Worm (Caenorhabditis elegans): ENCODE data around the gene dhs-5.
A peak's percentile ranks its signal among the peaks of the same experiment; 100 is the strongest.

The dhs-5 gene

ce11 chrII:5418317-5418716 is 35.3 kb upstream of the dhs-5 start:
- TF ChIP-seq tbx-11 (GFP tag; IDR thresholded peaks at IDR 0.05) = no peak
- peak; percentile 3; the same call in 1 of the 2 replicates for TF ChIP-seq flt-1 (GFP tag; IDR thresholded peaks at IDR 0.05)
- no peak for TF ChIP-seq ets-7 (tag; optimal IDR thresholded peaks at IDR 0.05)
- TF ChIP-seq sea-1 (GFP tag; conservative IDR thresholded peaks at IDR 0.05) = 0 out of 2 replicates have a peak, but pooled peaks have one; percentile 10

ce11 chrII:5418929-5419328 is 34.7 kb upstream of the dhs-5 start, which contains the start of gene EEED8.15:
TSS of gene EEED8.15 (plus strand) at chrII:5419229.
- no peak for TF ChIP-seq ceh-13 (GFP tag; optimal IDR thresholded peaks at IDR 0.05)
- TF ChIP-seq scrt-1 (GFP tag; IDR thresholded peaks at IDR 0.05) = no peak
- TF ChIP-seq ama-1 (optimal IDR thresholded peaks at IDR 0.05) = no peak
- TF ChIP-seq ceh-36 (tag; optimal IDR thresholded peaks at IDR 0.05) = no peak
- no peak for TF ChIP-seq tbx-11 (GFP tag; IDR thresholded peaks at IDR 0.05)
- no peak for TF ChIP-seq hmg-4 (GFP tag; optimal IDR thresholded peaks at IDR 0.05)
- no peak for TF ChIP-seq pes-1 (GFP tag; IDR thresholded peaks at IDR 0.05)
- TF ChIP-seq hnd-1 (tag; optimal IDR thresholded peaks at IDR 0.05) = no peak
- no peak for TF ChIP-seq hmbx-1 (tag; optimal IDR thresholded peaks at IDR 0.05)
- TF ChIP-seq flt-1 (GFP tag; IDR thresholded peaks at IDR 0.05) = no peak
- TF ChIP-seq sea-1 (GFP tag; conservative IDR thresholded peaks at IDR 0.05) = no peak
- TF ChIP-seq F13C5.2 (tag; optimal IDR thresholded peaks at IDR 0.05) = no peak
- TF ChIP-seq tra-4 (tag; optimal IDR thresholded peaks at IDR 0.05) = no peak
- TF ChIP-seq tbx-37 (GFP tag; conservative IDR thresholded peaks at IDR 0.05) = no peak
- no peak for TF ChIP-seq ets-7 (tag; optimal IDR thresholded peaks at IDR 0.05)
- no peak for TF ChIP-seq aly-1 (tag; optimal IDR thresholded peaks at IDR 0.05)

- TF ChIP-seq ets-7 (tag; optimal IDR thresholded peaks at IDR 0.05) (no peak), B0310.2 (tag; optimal IDR thresholded peaks at IDR 0.05) (no peak), flt-1 (GFP tag; IDR thresholded peaks at IDR 0.05) (no peak), pes-1 (GFP tag; IDR thresholded peaks at IDR 0.05) (no peak), tbx-37 (GFP tag; conservative IDR thresholded peaks at IDR 0.05) (no peak), ama-1 (optimal IDR thresholded peaks at IDR 0.05) (peak; percentile 92), F13C5.2 (tag; optimal IDR thresholded peaks at IDR 0.05) (no peak), hmbx-1 (tag; optimal IDR thresholded peaks at IDR 0.05) (no peak), scrt-1 (GFP tag; IDR thresholded peaks at IDR 0.05) (no peak), hnd-1 (tag; optimal IDR thresholded peaks at IDR 0.05) (no peak), aly-1 (tag; optimal IDR thresholded peaks at IDR 0.05) (peak; percentile 19), hmg-4 (GFP tag; optimal IDR thresholded peaks at IDR 0.05) (no peak), ceh-36 (tag; optimal IDR thresholded peaks at IDR 0.05) (no peak), sea-1 (GFP tag; conservative IDR thresholded peaks at IDR 0.05) (no peak)
Measured at ce11 chrII:5420947-5421614, 32.6 kb upstream of the dhs-5 start, which contains the start of gene tofu-6. TSS of gene tofu-6 (plus strand) at chrII:5421248.

ce11 chrII:5423832-5424231 is 29.8 kb upstream of the dhs-5 start, which contains the start of gene F07F6.7:
TSS of gene F07F6.7 (minus strand) at chrII:5423858.
- TF ChIP-seq ama-1 (optimal IDR thresholded peaks at IDR 0.05) = no peak
- no peak for TF ChIP-seq ceh-36 (tag; optimal IDR thresholded peaks at IDR 0.05)
- no peak for TF ChIP-seq sea-1 (GFP tag; conservative IDR thresholded peaks at IDR 0.05)

ce11 chrII:5425633-5426032 is 28.0 kb upstream of the dhs-5 start, which contains the start of gene F07F6.8:
TSS of gene F07F6.8 (minus strand) at chrII:5425733.
- TF ChIP-seq pes-1 (GFP tag; IDR thresholded peaks at IDR 0.05) (no peak), ceh-13 (GFP tag; optimal IDR thresholded peaks at IDR 0.05) (no peak), hmbx-1 (tag; optimal IDR thresholded peaks at IDR 0.05) (no peak), tbx-11 (GFP tag; IDR thresholded peaks at IDR 0.05) (no peak), F13C5.2 (tag; optimal IDR thresholded peaks at IDR 0.05) (no peak), ceh-36 (tag; optimal IDR thresholded peaks at IDR 0.05) (no peak), hnd-1 (tag; optimal IDR thresholded peaks at IDR 0.05) (no peak), tbx-37 (GFP tag; conservative IDR thresholded peaks at IDR 0.05) (no peak), scrt-1 (GFP tag; IDR thresholded peaks at IDR 0.05) (no peak), ama-1 (optimal IDR thresholded peaks at IDR 0.05) (no peak), tra-4 (tag; optimal IDR thresholded peaks at IDR 0.05) (no peak), aly-1 (tag; optimal IDR thresholded peaks at IDR 0.05) (no peak), ets-7 (tag; optimal IDR thresholded peaks at IDR 0.05) (no peak)

ce11 chrII:5426054-5426453 is 27.6 kb upstream of the dhs-5 start:
- peak; percentile 36 for TF ChIP-seq hmg-4 (GFP tag; optimal IDR thresholded peaks at IDR 0.05)
- no peak for TF ChIP-seq B0310.2 (tag; optimal IDR thresholded peaks at IDR 0.05)
- TF ChIP-seq F13C5.2 (tag; optimal IDR thresholded peaks at IDR 0.05) = no peak

- TF ChIP-seq tbx-11 (GFP tag; IDR thresholded peaks at IDR 0.05) (no peak), ets-7 (tag; optimal IDR thresholded peaks at IDR 0.05) (no peak), sea-1 (GFP tag; conservative IDR thresholded peaks at IDR 0.05) (no peak), F13C5.2 (tag; optimal IDR thresholded peaks at IDR 0.05) (no peak), B0310.2 (tag; optimal IDR thresholded peaks at IDR 0.05) (no peak), tra-4 (tag; optimal IDR thresholded peaks at IDR 0.05) (no peak), hmg-4 (GFP tag; optimal IDR thresholded peaks at IDR 0.05) (no peak), ceh-13 (GFP tag; optimal IDR thresholded peaks at IDR 0.05) (no peak), scrt-1 (GFP tag; IDR thresholded peaks at IDR 0.05) (no peak), hnd-1 (tag; optimal IDR thresholded peaks at IDR 0.05) (no peak)
Measured at ce11 chrII:5426470-5426869, 27.2 kb upstream of the dhs-5 start.

Data from whole organism, early embryonic.